Worm (Caenorhabditis elegans) whole organism, L1 larva: ENCODE measurements around the gene aexr-3.
A peak's percentile ranks its signal among the peaks of the same experiment; 100 is the strongest.

ENCODE experiments used
- aha-1 ChIP-seq: fragments of 150-350 bp; optimal IDR thresholded peaks from 2 replicates; lab custom pipeline; 2014; ENCODE audit warnings: missing biosample characterization, missing genetic modification characterization
- alr-1 ChIP-seq: fragments of 200-800 bp; sonication (Bioruptor generic); optimal IDR thresholded peaks from 2 replicates; lab custom pipeline; 2018; ENCODE audit warnings: borderline replicate concordance, mild to moderate bottlenecking, missing genetic modification characterization, missing compliant biosample characterization
- aly-2 ChIP-seq: fragments of 150-350 bp; optimal IDR thresholded peaks from 2 replicates; lab custom pipeline; 2014; ENCODE audit warnings: missing biosample characterization, missing genetic modification characterization
- blmp-1 ChIP-seq: fragments of 150-350 bp; optimal IDR thresholded peaks from 2 replicates; lab custom pipeline; 2014; ENCODE audit warnings: missing biosample characterization, missing genetic modification characterization
- ceh-8 ChIP-seq: fragments of 200-800 bp; sonication (Bioruptor generic); optimal IDR thresholded peaks from 2 replicates; lab custom pipeline; 2018; ENCODE audit warnings: mild to moderate bottlenecking, missing genetic modification characterization, moderate library complexity, missing compliant biosample characterization
- dsc-1 ChIP-seq: sonication (generic microtip); optimal IDR thresholded peaks from 2 replicates; lab custom pipeline; 2016; ENCODE audit warnings: mild to moderate bottlenecking, missing genetic modification characterization, missing compliant biosample characterization
- efl-1 ChIP-seq, 4 experiments: fragments of 150-350 bp; optimal IDR thresholded peaks in 3 of 4; peaks in 1 of 4; 1 replicate in 1 of 4; 2 replicates in 3 of 4; lab custom pipeline; 2014; ENCODE audit warnings: missing biosample characterization in 2 of 4, missing genetic modification characterization in 2 of 4, missing genetic modification reagents in 2 of 4
- egl-13 ChIP-seq: sonication (generic microtip); optimal IDR thresholded peaks from 2 replicates; lab custom pipeline; 2016; ENCODE audit warnings: missing genotype, missing genetic modification reagents, missing genetic modification characterization, missing compliant biosample characterization
- elt-2 ChIP-seq: sonication (generic microtip); optimal IDR thresholded peaks from 2 replicates; lab custom pipeline; 2016; ENCODE audit warnings: missing genetic modification characterization, mild to moderate bottlenecking, inconsistent platforms, missing compliant biosample characterization, missing genetic modification reagents
- elt-3 ChIP-seq, 6 experiments: fragments of 150-350 bp in 1 of 6; sonication (generic microtip); optimal IDR thresholded peaks; 2 replicates each; lab custom pipeline; 2017 to 2018; ENCODE audit warnings: missing biosample characterization in 6 of 6, missing genetic modification characterization in 6 of 6, inconsistent platforms in 1 of 6
- fkh-4 ChIP-seq: sonication (generic microtip); optimal IDR thresholded peaks from 2 replicates; lab custom pipeline; 2016; ENCODE audit warnings: missing compliant biosample characterization, missing genetic modification characterization, borderline replicate concordance
- fkh-8 ChIP-seq: sonication (generic microtip); optimal IDR thresholded peaks from 2 replicates; lab custom pipeline; 2016; ENCODE audit warnings: mild to moderate bottlenecking, missing genetic modification characterization, missing compliant biosample characterization
- fos-1 ChIP-seq: fragments of 150-350 bp; optimal IDR thresholded peaks from 2 replicates; lab custom pipeline; 2014; ENCODE audit warnings: missing biosample characterization, missing genetic modification characterization
- grh-1 ChIP-seq: fragments of 200-800 bp; sonication (Bioruptor generic); IDR thresholded peaks from 2 replicates; pipeline ENCODE4 v1.3.6; 2022; ENCODE audit warnings: missing genetic modification reagents, missing genetic modification characterization, missing compliant biosample characterization
- hlh-17 ChIP-seq: fragments of 200-800 bp; sonication (Bioruptor generic); optimal IDR thresholded peaks from 2 replicates; lab custom pipeline; 2018; ENCODE audit warnings: missing genetic modification characterization, mild to moderate bottlenecking, missing compliant biosample characterization, moderate library complexity, borderline replicate concordance
- hlh-4 ChIP-seq: sonication (generic microtip); optimal IDR thresholded peaks from 2 replicates; lab custom pipeline; 2016; ENCODE audit warnings: mild to moderate bottlenecking, missing genetic modification characterization, missing compliant biosample characterization
- hpl-2 ChIP-seq: fragments of 150-350 bp; optimal IDR thresholded peaks from 2 replicates; lab custom pipeline; 2014; ENCODE audit warnings: missing biosample characterization, missing genetic modification reagents, missing genetic modification characterization
- irx-1 ChIP-seq: sonication (generic microtip); optimal IDR thresholded peaks from 2 replicates; lab custom pipeline; 2016; ENCODE audit warnings: missing genetic modification characterization, missing compliant biosample characterization
- isw-1 ChIP-seq: fragments of 200-800 bp; sonication (Bioruptor generic); IDR thresholded peaks from 2 replicates; pipeline ENCODE4 v1.3.6; 2022; ENCODE audit warnings: missing genetic modification characterization, missing compliant biosample characterization
- lin-14 ChIP-seq: fragments of 200-800 bp; sonication (Bioruptor generic); optimal IDR thresholded peaks from 2 replicates; lab custom pipeline; 2018; ENCODE audit warnings: mild to moderate bottlenecking, missing genetic modification characterization, moderate library complexity, missing compliant biosample characterization
- lin-15B ChIP-seq: fragments of 150-350 bp; sonication (generic microtip); optimal IDR thresholded peaks from 3 replicates; lab custom pipeline; 2014; ENCODE audit warnings: missing biosample characterization, missing genetic modification characterization
- lin-35 ChIP-seq, 2 experiments: fragments of 150-350 bp; optimal IDR thresholded peaks; 2 replicates each; lab custom pipeline; 2014; ENCODE audit warnings: missing biosample characterization in 2 of 2, missing genetic modification characterization in 2 of 2, missing genetic modification reagents in 2 of 2
- lin-39 ChIP-seq: fragments of 150-350 bp; optimal IDR thresholded peaks from 2 replicates; lab custom pipeline; 2014; ENCODE audit warnings: missing biosample characterization, missing genetic modification reagents, missing genetic modification characterization
- mab-9 ChIP-seq: fragments of 200-800 bp; sonication (Bioruptor generic); IDR thresholded peaks from 2 replicates; pipeline ENCODE4 v1.3.6; 2022; ENCODE audit warnings: missing genetic modification reagents, missing genetic modification characterization, missing compliant biosample characterization
- mdl-1 ChIP-seq, 2 experiments: fragments of 150-350 bp; optimal IDR thresholded peaks; 2 replicates each; lab custom pipeline; 2014 to 2017; ENCODE audit warnings: missing biosample characterization in 2 of 2, missing genetic modification characterization in 2 of 2, inconsistent platforms in 1 of 2
- nhr-20 ChIP-seq: sonication (generic microtip); optimal IDR thresholded peaks from 2 replicates; lab custom pipeline; 2016; ENCODE audit warnings: mild to moderate bottlenecking, missing genetic modification characterization, missing compliant biosample characterization
- nhr-237 ChIP-seq: fragments of 150-350 bp; optimal IDR thresholded peaks from 2 replicates; lab custom pipeline; 2014; ENCODE audit warnings: missing biosample characterization, missing genetic modification characterization
- nhr-47 ChIP-seq: sonication (generic microtip); optimal IDR thresholded peaks from 2 replicates; lab custom pipeline; 2016; ENCODE audit warnings: mild to moderate bottlenecking, missing genetic modification characterization, moderate library complexity, missing compliant biosample characterization
- nhr-71 ChIP-seq: sonication (generic microtip); optimal IDR thresholded peaks from 2 replicates; lab custom pipeline; 2016; ENCODE audit warnings: mild to moderate bottlenecking, missing genetic modification characterization, moderate library complexity, missing compliant biosample characterization
- pqm-1 ChIP-seq: sonication (generic microtip); optimal IDR thresholded peaks from 3 replicates; lab custom pipeline; 2017; ENCODE audit warnings: missing biosample characterization, missing genetic modification characterization
- rnt-1 ChIP-seq: sonication (generic microtip); optimal IDR thresholded peaks from 2 replicates; lab custom pipeline; 2016; ENCODE audit warnings: mild to moderate bottlenecking, missing genetic modification characterization, moderate library complexity, missing compliant biosample characterization
- snpc-4 ChIP-seq: fragments of 150-350 bp; optimal IDR thresholded peaks from 2 replicates; lab custom pipeline; 2014; ENCODE audit warnings: missing biosample characterization, missing genetic modification characterization
- snu-23 ChIP-seq: sonication (generic microtip); optimal IDR thresholded peaks from 2 replicates; lab custom pipeline; 2016; ENCODE audit warnings: missing genetic modification characterization, missing compliant biosample characterization
- sptf-1 ChIP-seq: fragments of 150-350 bp; optimal IDR thresholded peaks from 2 replicates; lab custom pipeline; 2014; ENCODE audit warnings: missing biosample characterization, missing genetic modification characterization
- tbx-2 ChIP-seq: sonication (generic microtip); optimal IDR thresholded peaks from 2 replicates; lab custom pipeline; 2016; ENCODE audit warnings: missing genetic modification characterization, missing compliant biosample characterization
- unc-98 ChIP-seq: fragments of 200-800 bp; sonication (Bioruptor generic); IDR thresholded peaks from 2 replicates; pipeline ENCODE4 v1.3.6; 2022; ENCODE audit warnings: missing genetic modification characterization, missing compliant biosample characterization
- zip-4 ChIP-seq: fragments of 200-800 bp; sonication (Bioruptor generic); optimal IDR thresholded peaks from 2 replicates; lab custom pipeline; 2018; ENCODE audit warnings: mild to moderate bottlenecking, missing genetic modification characterization, moderate library complexity, missing compliant biosample characterization
- ztf-11 ChIP-seq, 2 experiments: sonication (generic microtip); optimal IDR thresholded peaks; 2 replicates each; lab custom pipeline; 2016 to 2017; ENCODE audit warnings: missing genetic modification characterization in 2 of 2, missing biosample characterization in 1 of 2, missing compliant biosample characterization in 1 of 2
- ztf-4 ChIP-seq: fragments of 150-350 bp; optimal IDR thresholded peaks from 2 replicates; lab custom pipeline; 2014; ENCODE audit warnings: missing biosample characterization, missing genetic modification characterization

Gene aexr-3

DNA sequence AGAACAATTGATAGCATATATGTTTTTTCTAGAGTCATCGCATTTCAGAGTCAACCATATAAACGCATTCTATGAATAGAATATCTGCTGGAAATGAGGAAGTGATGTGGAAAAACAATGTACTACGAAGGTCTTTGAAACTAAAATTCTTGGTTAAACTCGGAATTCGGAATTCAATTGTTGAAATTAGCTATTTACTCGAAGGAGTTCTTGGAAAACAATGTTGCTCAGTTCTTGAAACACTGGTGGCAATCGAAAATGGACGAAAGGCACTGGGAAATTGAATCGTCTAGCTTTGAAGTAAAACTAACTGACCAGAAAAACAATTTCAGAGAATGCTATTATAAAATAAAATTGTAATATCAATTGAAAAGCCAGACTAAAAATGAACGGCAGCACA lies 34.6 kb downstream of the aexr-3 start:
- TF ChIP-seq ceh-8 (GFP tag; lab: Kevin White, UChicago) (no peak), hlh-4 (no peak), fos-1 (tag; lab: Kevin White, UChicago) (no peak), fkh-8 (peak; percentile 55), aha-1 (no peak), nhr-71 (peak; percentile 57), tbx-2 (tag; lab: Kevin White, UChicago) (peak; percentile 58), nhr-237 (no peak), nhr-47 (tag; lab: Kevin White, UChicago) (peak; percentile 17)

ce11 chrX:8925443-8925842 lies 35.5 kb downstream of the aexr-3 start:
- TF ChIP-seq dsc-1 (tag; lab: Kevin White, UChicago) (no peak), snu-23 (GFP tag; lab: Kevin White, UChicago) (peak; percentile 12), blmp-1 (tag; lab: Kevin White, UChicago) (peak; percentile 21)

ce11 chrX:8921221-8921620 lies 39.7 kb downstream of the aexr-3 start:
- TF ChIP-seq sptf-1 (tag; lab: Kevin White, UChicago): no peak
- no peak for TF ChIP-seq elt-3 (tag; optimal IDR thresholded peaks at IDR 0.05; lab: Kevin White, UChicago)
- no peak for TF ChIP-seq grh-1 (GFP tag; lab: Robert Waterston, UW)
- TF ChIP-seq lin-39 (tag; lab: Kevin White, UChicago): no peak
- TF ChIP-seq egl-13: no peak
- no peak for TF ChIP-seq hpl-2 (GFP tag; lab: Kevin White, UChicago)
- TF ChIP-seq aly-2: no peak
- no peak for TF ChIP-seq mdl-1 (tag; optimal IDR thresholded peaks at IDR 0.05; lab: Kevin White, UChicago)
- no peak for TF ChIP-seq snpc-4 (tag; lab: Kevin White, UChicago)
- no peak for TF ChIP-seq fkh-4
- TF ChIP-seq aha-1: no peak
- no peak for TF ChIP-seq ztf-4 (tag; lab: Kevin White, UChicago)
- no peak for TF ChIP-seq pqm-1 (tag; lab: Kevin White, UChicago)
- TF ChIP-seq alr-1: no peak
- no peak for TF ChIP-seq lin-15B (tag; lab: Kevin White, UChicago)
- no peak for TF ChIP-seq efl-1 (optimal IDR thresholded peaks at IDR 0.05; lab: Kevin White, UChicago)
- TF ChIP-seq efl-1 (GFP tag; optimal IDR thresholded peaks at IDR 0.05 in 1 of 2; lab: Kevin White, UChicago): no peak
- peak; percentile 48 for TF ChIP-seq lin-14 (GFP tag; lab: Kevin White, UChicago)
- peak; percentile 50 for TF ChIP-seq ceh-8 (GFP tag; lab: Kevin White, UChicago)
- TF ChIP-seq irx-1 (tag; lab: Kevin White, UChicago): no peak
- TF ChIP-seq hlh-17 (GFP tag; lab: Kevin White, UChicago): no peak
- TF ChIP-seq nhr-71: peak; percentile 24
- no peak for TF ChIP-seq unc-98
- TF ChIP-seq lin-35 (GFP tag; optimal IDR thresholded peaks at IDR 0.05; lab: Kevin White, UChicago): no peak
- no peak for TF ChIP-seq zip-4
- TF ChIP-seq nhr-47 (tag; lab: Kevin White, UChicago): no peak
- peak; percentile 7 for TF ChIP-seq fkh-8
- TF ChIP-seq rnt-1 (tag; lab: Kevin White, UChicago): no peak
- TF ChIP-seq elt-2 (tag; lab: Kevin White, UChicago): no peak
- no peak for TF ChIP-seq mab-9 (GFP tag; lab: Robert Waterston, UW)
- no peak for TF ChIP-seq ztf-11 (tag; optimal IDR thresholded peaks at IDR 0.05; lab: Kevin White, UChicago)
- TF ChIP-seq isw-1 (GFP tag; lab: Robert Waterston, UW): no peak
- no peak for TF ChIP-seq snu-23 (GFP tag; lab: Kevin White, UChicago)
- TF ChIP-seq nhr-20 (tag; lab: Kevin White, UChicago): no peak
- peak; percentile 24 for TF ChIP-seq tbx-2 (tag; lab: Kevin White, UChicago)
